Worm (Caenorhabditis elegans): Measurements from ENCODE around the gene eif-2Bdelta.

eif-2Bdelta gene

ce11 chrV:9499295-9499694, 14.3 kb upstream of the eif-2Bdelta start:
- no peak for TF ChIP-seq lim-6 (tag; optimal IDR thresholded peaks at IDR 0.05)
- TF ChIP-seq unc-55 (GFP tag; optimal IDR thresholded peaks at IDR 0.05), result no peak
- no peak for TF ChIP-seq nhr-11 (tag; optimal IDR thresholded peaks at IDR 0.05)
- TF ChIP-seq elt-4 (tag; optimal IDR thresholded peaks at IDR 0.05), result no peak
- no peak for TF ChIP-seq fax-1 (tag; optimal IDR thresholded peaks at IDR 0.05)
- no peak for TF ChIP-seq unc-3 (GFP tag; conservative IDR thresholded peaks at IDR 0.05)
- TF ChIP-seq unc-3 (tag; optimal IDR thresholded peaks at IDR 0.05), result no peak
- no peak for TF ChIP-seq ttx-3 (tag; optimal IDR thresholded peaks at IDR 0.05)
- no peak for TF ChIP-seq K09A11.1 (tag; optimal IDR thresholded peaks at IDR 0.05; ENCODE audit: insufficient read depth)
- TF ChIP-seq eyg-1 (tag; optimal IDR thresholded peaks at IDR 0.05), result no peak
- no peak for TF ChIP-seq pag-3 (tag; optimal IDR thresholded peaks at IDR 0.05; ENCODE audit: borderline replicate concordance)
- TF ChIP-seq pqm-1 (tag; optimal IDR thresholded peaks at IDR 0.05), result no peak
- no peak for TF ChIP-seq sox-2 (GFP tag; IDR thresholded peaks at IDR 0.05)
- TF ChIP-seq ztf-16 (tag; optimal IDR thresholded peaks at IDR 0.05), result no peak
- TF ChIP-seq ref-2 (tag; optimal IDR thresholded peaks at IDR 0.05), result no peak
- TF ChIP-seq nhr-232 (tag; optimal IDR thresholded peaks at IDR 0.05), result no peak
- TF ChIP-seq ceh-30 (tag; optimal IDR thresholded peaks at IDR 0.05), result no peak
- TF ChIP-seq sox-4 (tag; optimal IDR thresholded peaks at IDR 0.05), result no peak
- TF ChIP-seq ceh-2 (tag; optimal IDR thresholded peaks at IDR 0.05), result no peak
- no peak for TF ChIP-seq dve-1 (tag; optimal IDR thresholded peaks at IDR 0.05)
- TF ChIP-seq ceh-24 (tag; optimal IDR thresholded peaks at IDR 0.05), result no peak

- TF ChIP-seq rnt-1 (tag; optimal IDR thresholded peaks at IDR 0.05) (no peak), dmd-4 (tag; optimal IDR thresholded peaks at IDR 0.05; ENCODE audit: borderline replicate concordance) (no peak), unc-42 (tag; optimal IDR thresholded peaks at IDR 0.05) (no peak), F13H6.1 (tag; optimal IDR thresholded peaks at IDR 0.05) (no peak), pha-4 (tag; optimal IDR thresholded peaks at IDR 0.05) (no peak), C38D4.7 (GFP tag; optimal IDR thresholded peaks at IDR 0.05) (no peak), K09A11.1 (tag; optimal IDR thresholded peaks at IDR 0.05; ENCODE audit: insufficient read depth) (no peak), hlh-15 (tag; optimal IDR thresholded peaks at IDR 0.05) (no peak), tbx-7 (tag; optimal IDR thresholded peaks at IDR 0.05) (no peak), nhr-232 (tag; optimal IDR thresholded peaks at IDR 0.05) (no peak), T23F11.4 (GFP tag; optimal IDR thresholded peaks at IDR 0.05) (no peak), ceh-48 (tag; optimal IDR thresholded peaks at IDR 0.05) (no peak), Y22D7AL.16 (tag; optimal IDR thresholded peaks at IDR 0.05) (no peak), ceh-14 (tag; optimal IDR thresholded peaks at IDR 0.05) (no peak), madf-2 (tag; optimal IDR thresholded peaks at IDR 0.05) (no peak), unc-55 (GFP tag; optimal IDR thresholded peaks at IDR 0.05) (no peak), hlh-30 (tag; optimal IDR thresholded peaks at IDR 0.05; ENCODE audit: insufficient read depth) (no peak), tbx-2 (tag; optimal IDR thresholded peaks at IDR 0.05) (no peak), ceh-6 (GFP tag; optimal IDR thresholded peaks at IDR 0.05) (no peak)
Observed at ce11 chrV:9500826-9501451, 12.7 kb upstream of the eif-2Bdelta start, which contains the start of gene swt-5. Gene swt-5, plus strand, starts transcription at chrV:9501401.

- TF ChIP-seq ceh-9 (tag; optimal IDR thresholded peaks at IDR 0.05) (peak; percentile 46), hlh-30 (tag; optimal IDR thresholded peaks at IDR 0.05; ENCODE audit: insufficient read depth) (no peak), elt-2 (tag; optimal IDR thresholded peaks at IDR 0.05) (peak; percentile 91), hlh-15 (tag; optimal IDR thresholded peaks at IDR 0.05) (peak; percentile 65), ceh-48 (tag; optimal IDR thresholded peaks at IDR 0.05) (peak; percentile 78), dmd-4 (tag; optimal IDR thresholded peaks at IDR 0.05; ENCODE audit: borderline replicate concordance) (peak; percentile 59), nhr-232 (tag; optimal IDR thresholded peaks at IDR 0.05) (peak; percentile 82), syd-9 (tag; optimal IDR thresholded peaks at IDR 0.05) (peak; percentile 88), zip-5 (tag; optimal IDR thresholded peaks at IDR 0.05) (peak; percentile 47), ceh-45 (GFP tag; IDR thresholded peaks at IDR 0.05) (peak; percentile 74; the same call in 1 of the 2 replicates), hlh-6 (tag; optimal IDR thresholded peaks at IDR 0.05) (peak; percentile 94), gmeb-2 (tag; optimal IDR thresholded peaks at IDR 0.05) (peak; percentile 92), unc-42 (tag; optimal IDR thresholded peaks at IDR 0.05) (peak; percentile 84), ceh-31 (tag; optimal IDR thresholded peaks at IDR 0.05) (peak; percentile 79), unc-86 (tag; optimal IDR thresholded peaks at IDR 0.05) (peak; percentile 88), ceh-6 (GFP tag; optimal IDR thresholded peaks at IDR 0.05) (peak; percentile 93), nfya-1 (tag; optimal IDR thresholded peaks at IDR 0.05) (peak; percentile 59), fkh-10 (GFP tag; optimal IDR thresholded peaks at IDR 0.05) (peak; percentile 62), fkh-6 (tag; optimal IDR thresholded peaks at IDR 0.05) (peak; percentile 90)
Observed at ce11 chrV:9503152-9503817, 10.3 kb upstream of the eif-2Bdelta start.

All from whole organism, late embryonic.